Worm (Caenorhabditis elegans) whole organism, midembryonic: Measurements from ENCODE around the gene C01B10.6.

Source experiments
- T22C8.4 ChIP-seq: fragments of 200-800 bp; sonication (Bioruptor generic); IDR thresholded peaks from 2 replicates; pipeline ENCODE4 v1.3.6; 2022; ENCODE audit warnings: missing genetic modification characterization, missing compliant biosample characterization
- cog-1 ChIP-seq: sonication (generic microtip); optimal IDR thresholded peaks from 2 replicates; lab custom pipeline; 2016; ENCODE audit warnings: missing genetic modification characterization, missing compliant biosample characterization
- flt-1 ChIP-seq: fragments of 200-800 bp; sonication (Bioruptor generic); IDR thresholded peaks from 2 replicates; pipeline ENCODE4 v1.3.6; 2022; ENCODE audit warnings: missing genetic modification characterization, missing compliant biosample characterization

- TF ChIP-seq flt-1 (GFP tag; lab: Robert Waterston, UW) (no peak), cog-1 (tag; lab: Kevin White, UChicago) (no peak), T22C8.4 (GFP tag; lab: Robert Waterston, UW) (no peak)
These were observed 18.7 kb upstream of the C01B10.6 start, which contains the start of gene C01B10.3 for ce11 chrIV:6621252-6621651.
